Worm (Caenorhabditis elegans): Measurements from ENCODE around the gene srxa-4.

- TF ChIP-seq nhr-11 (tag; optimal IDR thresholded peaks at IDR 0.05) = no peak
- TF ChIP-seq ztf-1 (GFP tag; conservative IDR thresholded peaks at IDR 0.05) = no peak
- no peak for TF ChIP-seq ceh-82 (tag; optimal IDR thresholded peaks at IDR 0.05)
- no peak for TF ChIP-seq unc-55 (GFP tag; optimal IDR thresholded peaks at IDR 0.05)
- TF ChIP-seq lin-11 (tag; optimal IDR thresholded peaks at IDR 0.05) = no peak
- no peak for TF ChIP-seq mbf-1 (tag; optimal IDR thresholded peaks at IDR 0.05)
- TF ChIP-seq unc-62 (GFP tag; optimal IDR thresholded peaks at IDR 0.05) = no peak
- no peak for TF ChIP-seq zag-1 (tag; optimal IDR thresholded peaks at IDR 0.05)
Measured at ce11 chrV:7403501-7403900, 16.8 kb upstream of the srxa-4 start.

Measured in whole organism, L2 larva.